Fruit fly (Drosophila melanogaster) whole organism, adult: ENCODE results near the gene CG31752.

Source experiments
- CG7045 ChIP-seq: fragments of 200-800 bp; sonication (Bioruptor generic); optimal IDR thresholded peaks from 2 replicates; lab custom pipeline; 2017; ENCODE audit warnings: missing biosample characterization, mild to moderate bottlenecking, missing genetic modification characterization
- Mnt ChIP-seq: fragments of 200-800 bp; sonication (Bioruptor generic); optimal IDR thresholded peaks from 2 replicates; lab custom pipeline; 2016; ENCODE audit warnings: missing biosample characterization, mild to moderate bottlenecking, missing genetic modification characterization
- ovo ChIP-seq: fragments of 200-800 bp; sonication (Bioruptor generic); optimal IDR thresholded peaks from 2 replicates; lab custom pipeline; 2016; ENCODE audit warnings: missing biosample characterization, missing genetic modification characterization

DNA sequence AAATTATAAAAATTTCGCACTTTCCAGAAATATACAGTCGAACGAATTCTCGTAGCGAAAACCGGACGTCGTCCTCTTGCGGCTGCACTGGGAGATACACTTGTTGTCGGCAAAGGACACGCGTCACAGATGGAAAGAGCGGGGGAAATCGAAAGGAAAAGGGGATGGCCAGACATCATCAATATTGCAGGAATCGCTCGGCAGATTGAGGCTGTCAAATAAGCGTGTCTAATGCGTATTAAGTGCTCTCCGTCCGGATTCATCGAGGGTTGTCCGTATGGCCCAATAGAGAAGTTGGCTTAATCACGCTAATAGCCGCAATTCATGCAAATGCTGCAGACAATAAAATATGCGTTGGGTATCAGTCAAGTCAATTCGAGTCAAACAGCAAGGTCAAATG, 31.6 kb downstream of the CG31752 start:
- TF ChIP-seq CG7045 (GFP tag; lab: Kevin White, UChicago) (no peak), Mnt (GFP tag; lab: Kevin White, UChicago) (no peak), ovo (GFP tag; lab: Kevin White, UChicago) (no peak)
